Worm (Caenorhabditis elegans) whole organism, mixed stage, embryonic: ENCODE measurements around the gene sshk-1.

Source experiments
- M03D4.4 ChIP-seq: sonication (generic microtip); optimal IDR thresholded peaks from 2 replicates; lab custom pipeline; 2017; ENCODE audit warnings: mild to moderate bottlenecking, missing genetic modification characterization, missing compliant biosample characterization
- blmp-1 ChIP-seq: fragments of 150-350 bp; optimal IDR thresholded peaks from 2 replicates; lab custom pipeline; 2014; ENCODE audit warnings: missing biosample characterization, missing genetic modification characterization
- ham-2 ChIP-seq: fragments of 200-800 bp; sonication (Bioruptor generic); optimal IDR thresholded peaks from 2 replicates; lab custom pipeline; 2018; ENCODE audit warnings: mild to moderate bottlenecking, missing genetic modification characterization, missing compliant biosample characterization
- mep-1 ChIP-seq: fragments of 150-350 bp; optimal IDR thresholded peaks from 2 replicates; lab custom pipeline; 2017; ENCODE audit warnings: missing biosample characterization, missing genetic modification reagents, missing genetic modification characterization, inconsistent platforms
- mls-2 ChIP-seq: sonication (generic microtip); optimal IDR thresholded peaks from 2 replicates; lab custom pipeline; 2016; ENCODE audit warnings: mild to moderate bottlenecking, missing genetic modification characterization, moderate library complexity, missing compliant biosample characterization
- nhr-28 ChIP-seq: fragments of 150-350 bp; optimal IDR thresholded peaks from 2 replicates; lab custom pipeline; 2014; ENCODE audit warnings: missing biosample characterization, missing genetic modification characterization
- nhr-76 ChIP-seq: sonication (generic microtip); optimal IDR thresholded peaks from 2 replicates; lab custom pipeline; 2017; ENCODE audit warnings: missing biosample characterization, missing genetic modification characterization
- tbx-8 ChIP-seq: fragments of 200-800 bp; sonication (Bioruptor generic); optimal IDR thresholded peaks from 2 replicates; lab custom pipeline; 2018; ENCODE audit warnings: mild to moderate bottlenecking, missing genetic modification characterization, moderate library complexity, missing compliant biosample characterization
- unc-120 ChIP-seq: sonication (generic microtip); optimal IDR thresholded peaks from 2 replicates; lab custom pipeline; 2017; ENCODE audit warnings: missing genetic modification characterization, missing compliant biosample characterization; ENCODE audit not compliant: poor library complexity, severe bottlenecking
- ztf-11 ChIP-seq: fragments of 150-350 bp; optimal IDR thresholded peaks from 2 replicates; lab custom pipeline; 2014; ENCODE audit warnings: missing biosample characterization, missing genetic modification characterization

The sshk-1 gene

ce11 chrV:20862681-20863080 is 46.7 kb downstream of the sshk-1 start, which contains the start of gene twk-35:
twk-35 (plus strand) TSS chrV:20862981.
- TF ChIP-seq unc-120 (tag; lab: Kevin White, UChicago) = no peak
- TF ChIP-seq tbx-8 (GFP tag; lab: Kevin White, UChicago) = no peak
- no peak for TF ChIP-seq mep-1 (tag; lab: Kevin White, UChicago)
- no peak for TF ChIP-seq M03D4.4 (tag; lab: Kevin White, UChicago)
- TF ChIP-seq mls-2 (tag; lab: Kevin White, UChicago) = no peak
- TF ChIP-seq nhr-28 = no peak
- no peak for TF ChIP-seq ztf-11
- no peak for TF ChIP-seq ham-2 (GFP tag; lab: Kevin White, UChicago)
- no peak for TF ChIP-seq blmp-1
- no peak for TF ChIP-seq nhr-76 (tag; lab: Kevin White, UChicago)
- TF ChIP-seq, all 35 proteins: peak for 0
